Fruit fly (Drosophila melanogaster): ENCODE data around the gene CG5245.
A peak's percentile ranks its signal among the peaks of the same experiment; 100 is the strongest.

The CG5245 gene

DNA sequence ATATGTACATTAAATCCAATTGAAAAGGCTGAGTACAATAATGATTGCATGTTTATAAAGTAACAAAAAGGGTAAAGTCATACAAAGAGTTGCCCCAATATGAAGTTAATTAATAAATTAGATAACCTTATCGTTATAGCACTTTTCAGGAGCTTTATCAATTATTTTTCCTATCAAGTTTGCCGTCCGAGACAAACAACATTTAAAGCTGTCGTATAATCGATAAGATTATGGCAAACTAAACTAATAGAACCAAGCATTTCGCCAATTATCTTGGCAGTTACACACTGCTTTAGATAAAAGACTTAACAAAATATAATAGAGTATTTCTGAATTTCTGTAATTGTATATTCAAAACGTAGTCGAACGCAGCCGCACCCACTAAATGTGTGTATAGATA lies 24.2 kb upstream of the CG5245 start:
- TF ChIP-seq rn (GFP tag; IDR thresholded peaks at IDR 0.05) (no peak), gl (tag; optimal IDR thresholded peaks at IDR 0.05) (no peak), CG10348 (GFP tag; IDR thresholded peaks at IDR 0.05) (no peak), CG8159 (tag; optimal IDR thresholded peaks at IDR 0.05) (no peak), CG15710 (tag; optimal IDR thresholded peaks at IDR 0.05) (no peak), Pif1B (GFP tag; optimal IDR thresholded peaks at IDR 0.05) (no peak), CG12605 (GFP tag; IDR thresholded peaks at IDR 0.05) (no peak), EcR (GFP tag; optimal IDR thresholded peaks at IDR 0.05) (no peak), CG32121 (GFP tag; IDR thresholded peaks at IDR 0.05) (no peak), CG13204 (GFP tag; optimal IDR thresholded peaks at IDR 0.05) (no peak)

- TF ChIP-seq rn (GFP tag; IDR thresholded peaks at IDR 0.05) (no peak), CG10348 (GFP tag; IDR thresholded peaks at IDR 0.05) (no peak), CG4496 (GFP tag; IDR thresholded peaks at IDR 0.05) (no peak), CG15710 (tag; optimal IDR thresholded peaks at IDR 0.05) (no peak), EcR (GFP tag; optimal IDR thresholded peaks at IDR 0.05) (no peak)
These were observed 23.5 kb upstream of the CG5245 start, which contains the start of gene Cyp9f2 for dm6 chr3R:12405928-12406234. Gene Cyp9f2 (minus strand): TSS chr3R:12406028.

- TF ChIP-seq CG15710 (tag; optimal IDR thresholded peaks at IDR 0.05) (no peak), CG14655 (GFP tag; optimal IDR thresholded peaks at IDR 0.05) (no peak), CG10348 (GFP tag; IDR thresholded peaks at IDR 0.05) (no peak), CG12605 (GFP tag; IDR thresholded peaks at IDR 0.05) (peak; percentile 85), CG9948 (tag; optimal IDR thresholded peaks at IDR 0.05) (no peak), CG32121 (GFP tag; IDR thresholded peaks at IDR 0.05) (no peak; the same call in 1 of the 2 replicates), CG17806 (tag; optimal IDR thresholded peaks at IDR 0.05) (peak; percentile 11), CG8301 (tag; optimal IDR thresholded peaks at IDR 0.05) (peak; percentile 62), CG4496 (GFP tag; IDR thresholded peaks at IDR 0.05) (no peak), rn (GFP tag; IDR thresholded peaks at IDR 0.05) (no peak), Pif1B (GFP tag; optimal IDR thresholded peaks at IDR 0.05) (no peak), Snoo (tag; optimal IDR thresholded peaks at IDR 0.05) (peak; percentile 13), CG13204 (GFP tag; optimal IDR thresholded peaks at IDR 0.05) (peak; percentile 54), fd96Ca (GFP tag; IDR thresholded peaks at IDR 0.05) (peak; percentile 64; the same call in 2 of the 3 replicates), Pif1A (GFP tag; optimal IDR thresholded peaks at IDR 0.05) (no peak), Ets98B (GFP tag; IDR thresholded peaks at IDR 0.05) (peak; percentile 51), D1 (tag; optimal IDR thresholded peaks at IDR 0.05) (no peak), CG8159 (tag; optimal IDR thresholded peaks at IDR 0.05) (peak; percentile 15), gl (tag; optimal IDR thresholded peaks at IDR 0.05) (peak; percentile 88), CG34367 (tag; optimal IDR thresholded peaks at IDR 0.05) (peak; percentile 40), EcR (GFP tag; optimal IDR thresholded peaks at IDR 0.05) (no peak)
These were observed 22.8 kb upstream of the CG5245 start, which contains the start of gene CG5167 for dm6 chr3R:12406235-12407196. Gene CG5167 (plus strand): TSS chr3R:12406532.

DNA sequence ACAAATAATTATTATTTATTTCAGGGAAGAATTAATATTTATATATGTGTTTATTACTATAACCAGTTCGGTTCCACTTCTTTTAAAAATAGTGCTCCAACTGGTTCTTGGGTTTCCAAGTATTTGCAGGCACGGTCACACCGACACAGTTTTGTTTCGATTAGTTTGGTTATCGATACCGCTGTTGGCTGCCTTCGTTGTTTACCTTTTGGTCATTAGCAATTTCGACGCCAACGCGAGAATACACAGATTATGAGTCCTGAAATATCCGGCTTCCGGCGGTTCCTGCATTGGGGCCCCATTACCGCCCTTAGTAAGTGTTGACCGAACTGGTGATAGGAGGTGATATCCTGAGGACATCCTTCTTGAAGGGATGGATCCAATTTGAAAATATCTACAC lies 21.2 kb upstream of the CG5245 start, which contains the start of gene CG5196:
TSS of gene CG5196 (plus strand) at position 157 of the 400 bp plus-strand sequence.
- peak; percentile 14 for TF ChIP-seq EcR (GFP tag; optimal IDR thresholded peaks at IDR 0.05)
- no peak for TF ChIP-seq CG8159 (tag; optimal IDR thresholded peaks at IDR 0.05)

DNA sequence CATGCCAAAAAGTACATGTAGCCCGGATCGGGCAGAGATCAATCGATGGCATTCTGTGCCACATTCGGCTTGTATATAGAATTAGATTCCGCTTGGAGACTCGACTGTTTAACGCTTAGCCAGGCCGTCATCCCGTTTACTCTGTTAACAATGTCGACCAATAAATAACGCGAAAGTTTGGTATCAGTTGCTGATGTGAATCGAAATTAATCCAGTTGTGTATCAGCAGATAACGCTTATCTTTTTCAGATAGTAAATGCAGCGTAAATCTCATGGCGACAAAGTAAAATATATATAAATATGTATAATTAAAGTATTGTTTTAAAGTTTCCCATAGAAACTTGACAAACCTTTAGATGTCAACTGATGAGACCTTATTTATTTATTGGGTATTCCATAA lies 17.9 kb upstream of the CG5245 start:
- no peak for TF ChIP-seq CG34367 (tag; optimal IDR thresholded peaks at IDR 0.05)
- TF ChIP-seq Snoo (tag; optimal IDR thresholded peaks at IDR 0.05), result no peak
- TF ChIP-seq EcR (GFP tag; optimal IDR thresholded peaks at IDR 0.05), result no peak
- TF ChIP-seq Pif1B (GFP tag; optimal IDR thresholded peaks at IDR 0.05), result no peak
- TF ChIP-seq Ets98B (GFP tag; IDR thresholded peaks at IDR 0.05), result no peak
- TF ChIP-seq gl (tag; optimal IDR thresholded peaks at IDR 0.05), result no peak
- no peak for TF ChIP-seq CG15710 (tag; optimal IDR thresholded peaks at IDR 0.05)
- TF ChIP-seq CG4496 (GFP tag; IDR thresholded peaks at IDR 0.05), result no peak
- no peak for TF ChIP-seq Pif1A (GFP tag; optimal IDR thresholded peaks at IDR 0.05)
- TF ChIP-seq CG12605 (GFP tag; IDR thresholded peaks at IDR 0.05), result no peak
- no peak for TF ChIP-seq CG32121 (GFP tag; IDR thresholded peaks at IDR 0.05)
- TF ChIP-seq CG10348 (GFP tag; IDR thresholded peaks at IDR 0.05), result no peak
- TF ChIP-seq CG8159 (tag; optimal IDR thresholded peaks at IDR 0.05), result no peak
- TF ChIP-seq CG9948 (tag; optimal IDR thresholded peaks at IDR 0.05), result no peak
- TF ChIP-seq CG8301 (tag; optimal IDR thresholded peaks at IDR 0.05), result no peak
- no peak for TF ChIP-seq CG17806 (tag; optimal IDR thresholded peaks at IDR 0.05)
- TF ChIP-seq fd96Ca (GFP tag; IDR thresholded peaks at IDR 0.05), result no peak
- no peak for TF ChIP-seq CG13204 (GFP tag; optimal IDR thresholded peaks at IDR 0.05)
- no peak for TF ChIP-seq CG14655 (GFP tag; optimal IDR thresholded peaks at IDR 0.05)
- no peak for TF ChIP-seq rn (GFP tag; IDR thresholded peaks at IDR 0.05)

- TF ChIP-seq EcR (GFP tag; optimal IDR thresholded peaks at IDR 0.05) (peak; percentile 24), CG8159 (tag; optimal IDR thresholded peaks at IDR 0.05) (no peak), CG10348 (GFP tag; IDR thresholded peaks at IDR 0.05) (no peak), Pif1A (GFP tag; optimal IDR thresholded peaks at IDR 0.05) (no peak), Ets98B (GFP tag; IDR thresholded peaks at IDR 0.05) (no peak)
These were observed 15.9 kb upstream of the CG5245 start, which contains the start of the genes Dip-C and pps for dm6 chr3R:12413274-12413958. Gene Dip-C (minus strand): TSS chr3R:12413759. Gene pps (plus strand): TSS chr3R:12413828.
